Fruit fly (Drosophila melanogaster): ENCODE measurements around the gene Kpc1.

dm6 chr3R:15177230-15177629 lies 18.8 kb downstream of the Kpc1 start:
- TF ChIP-seq psq (optimal IDR thresholded peaks at IDR 0.05) (no peak), Myc (optimal IDR thresholded peaks at IDR 0.05) (no peak), ttk (optimal IDR thresholded peaks at IDR 0.05) (no peak)
